Fruit fly (Drosophila melanogaster): ENCODE results near the gene tilB.

tilB gene

dm6 chrX:22487667-22488593 is 38.4 kb downstream of the tilB start (continued):
- TF ChIP-seq dm (GFP tag; optimal IDR thresholded peaks at IDR 0.05) (no peak), CG16813 (GFP tag; IDR thresholded peaks at IDR 0.05; ENCODE audit: partially characterized antibody) (no peak), Ets97D (GFP tag; optimal IDR thresholded peaks at IDR 0.05) (no peak), H2.0 (GFP tag; IDR thresholded peaks at IDR 0.05) (peak; percentile 61), CG4282 (GFP tag; optimal IDR thresholded peaks at IDR 0.05) (no peak), cwo (GFP tag; optimal IDR thresholded peaks at IDR 0.05) (peak; percentile 15), chif (GFP tag; optimal IDR thresholded peaks at IDR 0.05) (no peak), CG17568 (GFP tag; optimal IDR thresholded peaks at IDR 0.05) (no peak), CG10366 (GFP tag; IDR thresholded peaks at IDR 0.05) (peak; percentile 44), CG14667 (GFP tag; IDR thresholded peaks at IDR 0.05) (no peak), sd (tag; optimal IDR thresholded peaks at IDR 0.05) (peak; percentile 98), CG10654 (GFP tag; optimal IDR thresholded peaks at IDR 0.05) (peak; percentile 6), CG8924 (tag; optimal IDR thresholded peaks at IDR 0.05) (peak; percentile 39), D19A (tag; optimal IDR thresholded peaks at IDR 0.05) (peak; percentile 24), CG6854 (GFP tag; optimal IDR thresholded peaks at IDR 0.05) (no peak), her (GFP tag; optimal IDR thresholded peaks at IDR 0.05) (no peak), CG13775 (GFP tag; optimal IDR thresholded peaks at IDR 0.05) (peak; percentile 38), CG10209 (GFP tag; optimal IDR thresholded peaks at IDR 0.05) (peak; percentile 47), CG7357 (GFP tag; IDR thresholded peaks at IDR 0.05) (peak; percentile 24; the same call in 1 of the 3 replicates), odd (GFP tag; optimal IDR thresholded peaks at IDR 0.05) (no peak), CG4360 (GFP tag; IDR thresholded peaks at IDR 0.05) (no peak), CG6175 (GFP tag; IDR thresholded peaks at IDR 0.05) (peak; percentile 63; the same call in 2 of the 3 replicates), zen2 (GFP tag; IDR thresholded peaks at IDR 0.05; ENCODE audit: partially characterized antibody) (0 out of 3 replicates have a peak, but pooled peaks have one; percentile 14), fd3F (GFP tag; optimal IDR thresholded peaks at IDR 0.05) (no peak), pb (GFP tag; optimal IDR thresholded peaks at IDR 0.05) (no peak), ewg (GFP tag; optimal IDR thresholded peaks at IDR 0.05) (no peak), CG10565 (GFP tag; optimal IDR thresholded peaks at IDR 0.05) (no peak), Adf1 (GFP tag; IDR thresholded peaks at IDR 0.05) (peak; percentile 39), Deaf1 (tag; optimal IDR thresholded peaks at IDR 0.05) (peak; percentile 68), gro (GFP tag; optimal IDR thresholded peaks at IDR 0.05) (peak; percentile 18), NfI (GFP tag; optimal IDR thresholded peaks at IDR 0.05) (peak; percentile 17), CG10147 (GFP tag; optimal IDR thresholded peaks at IDR 0.05) (peak; percentile 12), Blimp-1 (GFP tag; optimal IDR thresholded peaks at IDR 0.05) (peak; percentile 33), zfh2 (GFP tag; optimal IDR thresholded peaks at IDR 0.05) (peak; percentile 17), CG2678 (tag; optimal IDR thresholded peaks at IDR 0.05) (peak; percentile 61), CG12769 (tag; optimal IDR thresholded peaks at IDR 0.05) (peak; percentile 53), YL-1 (GFP tag; optimal IDR thresholded peaks at IDR 0.05) (no peak), CG15514 (GFP tag; optimal IDR thresholded peaks at IDR 0.05) (peak; percentile 6), Opbp (GFP tag; IDR thresholded peaks at IDR 0.05; ENCODE audit: partially characterized antibody) (no peak), CG11093 (GFP tag; IDR thresholded peaks at IDR 0.05) (0 out of 3 replicates have a peak, but pooled peaks have one; percentile 33), Bdp1 (GFP tag; optimal IDR thresholded peaks at IDR 0.05) (no peak), wdn (GFP tag; IDR thresholded peaks at IDR 0.05) (no peak), CG8944 (GFP tag; optimal IDR thresholded peaks at IDR 0.05) (no peak), CG3847 (GFP tag; IDR thresholded peaks at IDR 0.05) (peak; percentile 56), CG3838 (GFP tag; optimal IDR thresholded peaks at IDR 0.05) (no peak), onecut (GFP tag; IDR thresholded peaks at IDR 0.05) (peak; percentile 19), gce (GFP tag; IDR thresholded peaks at IDR 0.05) (0 out of 3 replicates have a peak, but pooled peaks have one; percentile 20), ci (GFP tag; IDR thresholded peaks at IDR 0.05) (0 out of 3 replicates have a peak, but pooled peaks have one; percentile 21)
